Fruit fly (Drosophila melanogaster) whole organism, embryonic: ENCODE measurements around the gene CG14883.

Experiments
- CG10431 ChIP-seq: fragments of 200-800 bp; sonication (Bioruptor generic); optimal IDR thresholded peaks from 3 replicates; lab custom pipeline; 2018; ENCODE audit warnings: missing biosample characterization, mild to moderate bottlenecking, missing genetic modification characterization
- CG11696 ChIP-seq: fragments of 200-800 bp; sonication (Bioruptor generic); IDR thresholded peaks from 2 replicates; pipeline ENCODE4 v1.3.6; 2022; ENCODE audit warnings: missing biosample characterization, missing genetic modification characterization
- CG12155 ChIP-seq: fragments of 200-800 bp; sonication (Bioruptor generic); optimal IDR thresholded peaks from 3 replicates; lab custom pipeline; 2016; ENCODE audit warnings: missing biosample characterization, missing genetic modification characterization
- CG12769 ChIP-seq: fragments of 200-800 bp; sonication (Bioruptor generic); optimal IDR thresholded peaks from 2 replicates; lab custom pipeline; 2019; ENCODE audit warnings: missing biosample characterization, mild to moderate bottlenecking, missing genetic modification characterization, moderate library complexity
- CG17612 ChIP-seq: fragments of 200-800 bp; sonication (Bioruptor generic); IDR thresholded peaks from 2 replicates; pipeline ENCODE4 v1.3.6; 2022; ENCODE audit warnings: missing biosample characterization, missing genetic modification characterization
- CG2199 ChIP-seq: fragments of 200-800 bp; sonication (Bioruptor generic); IDR thresholded peaks from 3 replicates; pipeline ENCODE4 v1.3.6; 2022; ENCODE audit warnings: missing biosample characterization, missing genetic modification characterization
- CG33213 ChIP-seq: fragments of 200-800 bp; sonication (Bioruptor generic); optimal IDR thresholded peaks from 3 replicates; lab custom pipeline; 2016; ENCODE audit warnings: missing biosample characterization, missing genetic modification characterization
- CG34376 ChIP-seq: fragments of 200-800 bp; sonication (Bioruptor generic); optimal IDR thresholded peaks from 2 replicates; lab custom pipeline; 2018; ENCODE audit warnings: missing biosample characterization, mild to moderate bottlenecking, missing genetic modification characterization
- CG3726 ChIP-seq: fragments of 200-800 bp; sonication (Bioruptor generic); IDR thresholded peaks from 3 replicates; pipeline ENCODE4, ENCODE4 v1.3.6; 2022; ENCODE audit warnings: missing biosample characterization, missing genetic modification characterization
- CG4424 ChIP-seq: fragments of 200-800 bp; sonication (Bioruptor generic); optimal IDR thresholded peaks from 3 replicates; lab custom pipeline; 2016; ENCODE audit warnings: missing biosample characterization, missing genetic modification characterization
- CG4730 ChIP-seq: fragments of 200-800 bp; sonication (Bioruptor generic); IDR thresholded peaks from 2 replicates; pipeline ENCODE4 v1.3.6; 2022; ENCODE audit warnings: missing biosample characterization, missing genetic modification characterization
- CG6654 ChIP-seq: fragments of 200-800 bp; sonication (Bioruptor generic); optimal IDR thresholded peaks from 2 replicates; lab custom pipeline; 2017; ENCODE audit warnings: missing biosample characterization, mild to moderate bottlenecking, missing genetic modification characterization
- CG6689 ChIP-seq: fragments of 200-800 bp; sonication (Bioruptor generic); IDR thresholded peaks from 2 replicates; pipeline ENCODE4 v1.3.6; 2022; ENCODE audit warnings: missing biosample characterization, missing genetic modification characterization
- CG8290 ChIP-seq, 3 experiments: fragments of 200-800 bp; sonication (Bioruptor generic); optimal IDR thresholded peaks; 2 replicates each; lab custom pipeline; 2016 to 2019; ENCODE audit warnings: missing biosample characterization in 3 of 3, missing genetic modification characterization in 3 of 3, mild to moderate bottlenecking in 2 of 3, moderate library complexity in 1 of 3
- CG9817 ChIP-seq: fragments of 200-800 bp; sonication (Bioruptor generic); optimal IDR thresholded peaks from 2 replicates; lab custom pipeline; 2018; ENCODE audit warnings: missing biosample characterization, mild to moderate bottlenecking, missing genetic modification characterization, moderate library complexity
- Doc2 ChIP-seq: fragments of 200-800 bp; sonication (Bioruptor generic); IDR thresholded peaks from 2 replicates; pipeline ENCODE4 v1.3.6; 2022; ENCODE audit warnings: missing biosample characterization, missing genetic modification characterization
- Ets65A ChIP-seq: fragments of 200-800 bp; sonication (Bioruptor generic); peaks from one replicate; lab custom pipeline; 2016; ENCODE audit warnings: missing biosample characterization, missing genetic modification characterization
- GATAe ChIP-seq: fragments of 200-800 bp; sonication (Bioruptor generic); conservative IDR thresholded peaks from 2 replicates; pipeline ENCODE4 v1.3.6; 2022; ENCODE audit warnings: missing biosample characterization, missing genetic modification characterization
- Gsc ChIP-seq: fragments of 200-800 bp; sonication (Bioruptor generic); IDR thresholded peaks from 2 replicates; pipeline ENCODE4 v1.3.6; 2022; ENCODE audit warnings: missing biosample characterization, missing genetic modification characterization
- Jarid2 ChIP-seq: fragments of 200-800 bp; sonication (Bioruptor generic); optimal IDR thresholded peaks from 3 replicates; lab custom pipeline; 2017; ENCODE audit warnings: mild to moderate bottlenecking, missing biosample characterization, missing genetic modification reagents, missing genetic modification characterization
- Vsx1 ChIP-seq: fragments of 200-800 bp; sonication (Bioruptor generic); optimal IDR thresholded peaks from 2 replicates; lab custom pipeline; 2017; ENCODE audit warnings: missing biosample characterization, mild to moderate bottlenecking, missing genetic modification characterization, missing genetic modification reagents
- ab ChIP-seq: fragments of 200-800 bp; sonication (Bioruptor generic); optimal IDR thresholded peaks from 2 replicates; lab custom pipeline; 2016; ENCODE audit warnings: missing biosample characterization, missing genetic modification characterization
- ase ChIP-seq: fragments of 200-800 bp; sonication (Bioruptor generic); IDR thresholded peaks from 3 replicates; pipeline ENCODE4 v1.3.6; 2022; ENCODE audit warnings: missing biosample characterization, missing genetic modification characterization
- ash1 ChIP-seq: fragments of 200-800 bp; sonication (Bioruptor generic); optimal IDR thresholded peaks from 2 replicates; lab custom pipeline; 2018; ENCODE audit warnings: missing biosample characterization, mild to moderate bottlenecking, missing genetic modification characterization
- btn ChIP-seq: fragments of 200-800 bp; sonication (Bioruptor generic); optimal IDR thresholded peaks from 2 replicates; lab custom pipeline; 2016; ENCODE audit warnings: missing biosample characterization, missing genetic modification characterization
- cato ChIP-seq: fragments of 200-800 bp; sonication (Bioruptor generic); optimal IDR thresholded peaks from 2 replicates; lab custom pipeline; 2016; ENCODE audit warnings: missing biosample characterization, missing genetic modification characterization, borderline replicate concordance
- crol ChIP-seq: fragments of 200-800 bp; sonication (Bioruptor generic); IDR thresholded peaks from 2 replicates; pipeline ENCODE4 v1.3.6; 2022; ENCODE audit warnings: missing biosample characterization, missing genetic modification characterization
- cwo ChIP-seq: fragments of 200-800 bp; sonication (Bioruptor generic); optimal IDR thresholded peaks from 3 replicates; lab custom pipeline; 2017; ENCODE audit warnings: missing biosample characterization, missing genetic modification characterization, mild to moderate bottlenecking, moderate library complexity, missing genetic modification reagents
- dm ChIP-seq: fragments of 200-800 bp; sonication (Bioruptor generic); optimal IDR thresholded peaks from 3 replicates; lab custom pipeline; 2016; ENCODE audit warnings: missing biosample characterization, missing genetic modification characterization
- eve ChIP-seq, 2 experiments: fragments of >200 bp; optimal IDR thresholded peaks; 2 replicates each; lab custom pipeline; 2017; ENCODE audit warnings: missing biosample characterization in 2 of 2, missing genetic modification characterization in 2 of 2
- exex ChIP-seq: fragments of 200-800 bp; sonication (Bioruptor generic); optimal IDR thresholded peaks from 4 replicates; lab custom pipeline; 2018; ENCODE audit warnings: missing biosample characterization, mild to moderate bottlenecking, missing genetic modification characterization, moderate library complexity
- grn ChIP-seq: fragments of 200-800 bp; sonication (Bioruptor generic); optimal IDR thresholded peaks from 3 replicates; lab custom pipeline; 2017; ENCODE audit warnings: missing biosample characterization, missing genetic modification characterization
- ham ChIP-seq: fragments of 200-800 bp; sonication (Bioruptor generic); IDR thresholded peaks from 2 replicates; pipeline ENCODE4 v1.3.6; 2022; ENCODE audit warnings: missing biosample characterization, missing genetic modification characterization
- lab ChIP-seq: fragments of 200-800 bp; sonication (Bioruptor generic); optimal IDR thresholded peaks from 3 replicates; lab custom pipeline; 2017; ENCODE audit warnings: missing biosample characterization, missing genetic modification characterization, mild to moderate bottlenecking, moderate library complexity, missing genetic modification reagents
- lilli ChIP-seq: fragments of 200-800 bp; sonication (Bioruptor generic); optimal IDR thresholded peaks from 3 replicates; lab custom pipeline; 2016; ENCODE audit warnings: missing biosample characterization, missing genetic modification characterization
- lov ChIP-seq, 2 experiments: fragments of 200-800 bp in 1 of 2; fragments of >200 bp in 1 of 2; sonication (Bioruptor generic) in 1 of 2; IDR thresholded peaks in 1 of 2; optimal IDR thresholded peaks in 1 of 2; 2 replicates in 1 of 2; 3 replicates in 1 of 2; pipeline versions ENCODE4 v1.3.6 to Lab custom; 2017 to 2022; ENCODE audit warnings: missing biosample characterization in 1 of 2, missing genetic modification characterization in 1 of 2
- mirr ChIP-seq: fragments of 200-800 bp; sonication (Bioruptor generic); optimal IDR thresholded peaks from 3 replicates; lab custom pipeline; 2018; ENCODE audit warnings: missing biosample characterization, mild to moderate bottlenecking, missing genetic modification characterization
- repo ChIP-seq: fragments of 200-800 bp; sonication (Bioruptor generic); optimal IDR thresholded peaks from 2 replicates; lab custom pipeline; 2016; ENCODE audit warnings: missing biosample characterization, missing genetic modification characterization
- sug ChIP-seq: fragments of 200-800 bp; optimal IDR thresholded peaks from 2 replicates; lab custom pipeline; 2019; ENCODE audit warnings: missing biosample characterization, mild to moderate bottlenecking, missing genetic modification characterization, moderate library complexity
- tgo ChIP-seq: fragments of 200-800 bp; sonication (Bioruptor generic); IDR thresholded peaks from 3 replicates; pipeline ENCODE4 v1.3.6; 2022; ENCODE audit warnings: missing biosample characterization, missing genetic modification characterization

CG14883 gene

DNA sequence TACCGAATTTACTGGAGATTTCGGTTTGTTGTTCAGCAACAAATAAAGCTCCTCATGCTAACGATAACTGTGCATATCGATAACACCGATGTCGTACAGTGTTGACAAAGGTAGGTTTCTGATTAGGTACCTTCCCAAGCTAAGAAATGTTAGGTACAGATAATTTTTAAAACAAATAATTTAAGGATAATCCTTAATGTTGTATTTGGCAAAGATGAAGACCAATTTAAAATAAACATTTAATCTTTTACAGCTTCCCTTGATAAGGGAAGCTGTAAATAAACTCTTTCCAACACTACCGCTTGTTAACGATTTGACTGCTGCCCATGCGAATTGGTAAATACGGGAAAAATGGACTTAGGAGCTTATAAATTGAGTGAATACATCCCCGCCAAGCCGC lies 12.9 kb upstream of the CG14883 start, which contains the start of the genes Ttc1 and CG14882 (continued):
- peak; percentile 80 for TF ChIP-seq CG9817 (tag; lab: Kevin White, UChicago)

DNA sequence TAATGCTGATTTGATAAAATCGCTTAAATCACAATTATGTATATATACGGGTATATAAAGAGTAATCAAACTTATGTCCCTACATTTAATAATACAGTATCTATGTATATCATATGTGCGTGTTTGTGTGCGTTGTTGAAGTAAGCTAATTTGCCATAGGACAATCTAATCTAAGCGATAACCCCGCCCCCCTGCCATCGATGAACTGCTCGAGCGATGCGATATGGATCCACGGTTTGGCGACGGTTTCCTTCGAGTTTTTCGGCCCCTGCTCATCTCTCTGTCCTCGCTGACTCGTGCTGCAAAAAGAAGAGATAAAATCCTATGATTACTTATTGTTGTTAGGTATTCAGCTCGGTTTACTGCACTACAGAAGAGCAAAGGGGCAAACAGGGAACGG lies 9.0 kb upstream of the CG14883 start:
- TF ChIP-seq exex (tag; lab: Kevin White, UChicago) = peak; percentile 83
- TF ChIP-seq eve (GFP tag; optimal IDR thresholded peaks at IDR 0.05; lab: Kevin White, UChicago) = no peak
- TF ChIP-seq CG33213 (GFP tag; lab: Kevin White, UChicago) = no peak
- TF ChIP-seq ase (GFP tag; lab: Robert Waterston, UW) = no peak
- TF ChIP-seq lab (GFP tag; lab: Kevin White, UChicago) = peak; percentile 14
- TF ChIP-seq Doc2 (GFP tag; lab: Robert Waterston, UW) = no peak
- no peak for TF ChIP-seq Ets65A (GFP tag; lab: Kevin White, UChicago)
- TF ChIP-seq CG12155 (GFP tag; lab: Kevin White, UChicago) = no peak
- no peak for TF ChIP-seq CG4424
- no peak for TF ChIP-seq CG4730 (GFP tag; lab: Robert Waterston, UW)
- TF ChIP-seq CG34376 = peak; percentile 44
- TF ChIP-seq CG17612 = no peak
- TF ChIP-seq ash1 = no peak
- TF ChIP-seq CG2199 (GFP tag; lab: Robert Waterston, UW) = 0 out of 3 replicates have a peak, but pooled peaks have one; percentile 26
- TF ChIP-seq ham (GFP tag; lab: Robert Waterston, UW) = no peak
- TF ChIP-seq Vsx1 (GFP tag; lab: Kevin White, UChicago) = peak; percentile 93
- TF ChIP-seq CG12769 = no peak
- peak; percentile 55 for TF ChIP-seq grn (GFP tag; lab: Kevin White, UChicago)
- TF ChIP-seq ab (GFP tag; lab: Kevin White, UChicago) = no peak
- no peak for TF ChIP-seq CG10431 (GFP tag; lab: Kevin White, UChicago)
- TF ChIP-seq cwo = peak; percentile 34
- no peak for TF ChIP-seq btn
- no peak for TF ChIP-seq Gsc
- peak; percentile 60; the same call in 1 of the 2 replicates for TF ChIP-seq crol (GFP tag; lab: Robert Waterston, UW)
- TF ChIP-seq GATAe = peak; percentile 86
- no peak for TF ChIP-seq tgo (GFP tag; lab: Robert Waterston, UW)
- no peak for TF ChIP-seq cato
- TF ChIP-seq mirr (GFP tag; lab: Kevin White, UChicago) = peak; percentile 74
- TF ChIP-seq lov (optimal IDR thresholded peaks at IDR 0.05; lab: Kevin White, UChicago) = no peak
- TF ChIP-seq lov (GFP tag; IDR thresholded peaks at IDR 0.05; lab: Robert Waterston, UW) = no peak
- TF ChIP-seq sug (tag; lab: Kevin White, UChicago) = peak; percentile 98
- TF ChIP-seq CG6654 (GFP tag; lab: Kevin White, UChicago) = no peak
- TF ChIP-seq Jarid2 (GFP tag; lab: Kevin White, UChicago) = no peak
- no peak for TF ChIP-seq CG11696
- TF ChIP-seq CG8290 (GFP tag; optimal IDR thresholded peaks at IDR 0.05; lab: Kevin White, UChicago) = no peak
- TF ChIP-seq CG8290 (tag; optimal IDR thresholded peaks at IDR 0.05; lab: Kevin White, UChicago) = peak in 1 of 2 experiments; percentile 17
- TF ChIP-seq CG3726 (GFP tag; lab: Robert Waterston, UW) = no peak
- no peak for TF ChIP-seq repo (GFP tag; lab: Kevin White, UChicago)
- TF ChIP-seq dm = no peak
- TF ChIP-seq lilli = no peak
- TF ChIP-seq CG6689 (GFP tag; lab: Robert Waterston, UW) = no peak
